Fruit fly (Drosophila melanogaster): ENCODE data around the gene CG32486.

Gene CG32486

DNA sequence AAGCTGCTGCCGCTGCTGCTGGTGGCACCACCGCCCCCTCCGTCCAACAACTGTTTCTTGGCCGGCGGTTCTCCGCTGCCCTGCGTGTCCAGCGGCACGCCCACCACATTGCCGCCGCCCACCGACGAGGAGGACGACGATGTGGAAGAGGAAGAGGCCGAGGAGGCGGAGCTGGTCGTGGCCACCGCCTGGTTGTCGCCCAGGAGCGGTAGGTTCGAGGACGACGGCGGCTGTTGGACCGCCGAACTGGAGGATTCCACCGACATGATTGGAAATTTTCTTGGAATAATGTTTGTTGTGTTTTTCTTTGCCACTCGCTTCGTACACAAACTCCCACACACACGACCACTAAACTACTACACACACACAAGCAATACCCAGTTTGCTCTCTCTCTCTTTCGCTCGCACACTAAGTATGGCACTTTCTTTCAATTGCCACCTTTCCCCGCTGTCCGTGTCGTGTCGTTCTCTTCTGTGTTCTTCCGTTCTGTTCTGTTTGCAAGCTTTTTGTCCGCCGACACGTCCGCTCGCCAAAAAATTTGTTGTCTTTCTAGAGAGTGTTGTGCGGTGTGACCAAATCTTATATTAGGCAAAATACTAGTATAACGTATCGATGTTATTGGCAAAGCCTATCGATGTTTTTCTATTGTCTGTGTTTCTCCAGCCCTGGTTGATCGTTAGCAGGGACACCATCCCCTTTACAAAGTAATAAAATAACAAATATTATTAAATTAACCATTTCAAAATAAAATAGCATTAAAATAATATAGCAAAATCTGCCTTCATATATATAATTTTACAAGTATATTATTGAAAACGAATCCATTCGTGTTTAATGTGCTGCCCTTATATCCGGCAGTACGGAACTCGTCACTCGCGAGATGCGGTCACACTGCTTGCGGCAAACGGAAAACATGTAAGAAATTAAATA lies at the start of gene CG32486, which contains the start of gene PAN3:
CG32486 (minus strand) TSS at position 566 of the 931 bp plus-strand sequence.
PAN3 (plus strand) TSS at position 860 of the 931 bp plus-strand sequence.
- TF ChIP-seq noc (tag; optimal IDR thresholded peaks at IDR 0.05), result peak; percentile 35

DNA sequence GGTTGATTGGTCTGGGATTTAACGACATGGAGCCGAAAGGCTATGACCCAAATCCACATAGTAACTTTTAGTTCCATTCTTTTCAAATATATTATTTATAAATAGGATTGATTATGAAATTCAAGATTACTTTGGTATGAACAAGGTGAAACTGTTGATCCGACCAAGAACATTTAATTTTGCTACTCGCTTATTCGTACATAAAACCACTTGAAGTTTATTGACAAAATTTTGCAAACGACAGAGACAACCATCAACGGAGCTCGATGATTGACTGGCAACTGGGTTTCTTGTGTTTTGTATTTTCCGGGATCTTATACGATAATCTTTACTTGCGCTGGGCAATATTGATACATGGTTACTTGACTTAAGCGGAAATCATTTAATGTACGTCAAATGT lies 43.7 kb upstream of the CG32486 start, which contains the start of gene CG45067:
CG45067 (minus strand) TSS at position 101 of the 400 bp plus-strand sequence.
- TF ChIP-seq noc (tag; optimal IDR thresholded peaks at IDR 0.05), result no peak

DNA sequence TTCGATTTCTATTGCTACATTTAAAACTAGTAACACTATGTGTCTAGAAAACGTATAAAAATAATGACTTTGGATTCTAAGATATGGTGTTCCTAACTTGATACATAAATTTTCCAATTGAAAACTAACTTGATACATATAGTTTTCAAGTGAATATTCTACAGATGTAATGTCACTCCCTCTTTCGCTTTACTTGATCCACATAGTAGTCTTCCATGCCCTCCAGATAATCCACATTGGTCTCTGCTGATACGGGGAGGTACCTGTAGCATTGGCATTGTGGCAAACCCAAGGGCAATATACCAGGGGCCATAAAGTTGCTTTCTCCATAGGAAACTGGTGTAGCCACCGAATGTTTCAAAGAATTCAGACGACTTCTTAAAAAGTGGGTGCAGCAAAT lies 40.5 kb upstream of the CG32486 start, which contains the start of gene CG45066:
CG45066 (minus strand) TSS at position 101 of the 400 bp plus-strand sequence.
- TF ChIP-seq noc (tag; optimal IDR thresholded peaks at IDR 0.05), result no peak

DNA sequence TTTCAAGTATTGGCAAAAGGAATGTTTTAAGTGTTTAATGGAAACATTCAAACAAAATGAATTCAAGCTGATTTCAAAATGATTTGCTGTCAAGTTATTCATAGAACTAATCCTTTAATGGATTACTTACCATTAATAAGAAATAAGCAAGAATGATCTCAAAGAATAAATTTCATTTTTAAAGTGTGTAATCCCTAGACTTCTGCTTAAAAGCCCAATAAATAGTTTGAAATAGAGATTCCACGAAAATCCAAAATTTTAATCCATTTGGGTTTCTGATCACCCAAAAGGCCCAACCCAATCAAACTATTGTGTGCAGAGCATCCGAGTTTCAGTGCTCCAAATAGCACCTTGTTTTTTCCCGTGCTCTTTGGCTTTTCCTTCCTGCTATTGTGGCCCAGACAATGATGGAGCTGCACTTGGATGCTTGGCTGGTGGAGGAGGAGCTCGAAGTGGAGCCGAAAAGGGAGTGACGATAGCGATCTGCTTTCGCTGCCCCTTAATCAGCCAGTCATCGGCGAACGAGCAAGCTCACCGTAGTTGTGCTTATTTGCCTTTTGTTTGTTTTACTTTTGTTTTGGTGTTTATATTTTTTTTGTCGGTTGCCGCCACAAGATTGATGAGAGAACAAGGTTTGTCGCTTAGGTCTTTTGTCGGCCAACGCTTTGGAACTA lies 38.9 kb upstream of the CG32486 start:
- no peak for TF ChIP-seq noc (tag; optimal IDR thresholded peaks at IDR 0.05)

DNA sequence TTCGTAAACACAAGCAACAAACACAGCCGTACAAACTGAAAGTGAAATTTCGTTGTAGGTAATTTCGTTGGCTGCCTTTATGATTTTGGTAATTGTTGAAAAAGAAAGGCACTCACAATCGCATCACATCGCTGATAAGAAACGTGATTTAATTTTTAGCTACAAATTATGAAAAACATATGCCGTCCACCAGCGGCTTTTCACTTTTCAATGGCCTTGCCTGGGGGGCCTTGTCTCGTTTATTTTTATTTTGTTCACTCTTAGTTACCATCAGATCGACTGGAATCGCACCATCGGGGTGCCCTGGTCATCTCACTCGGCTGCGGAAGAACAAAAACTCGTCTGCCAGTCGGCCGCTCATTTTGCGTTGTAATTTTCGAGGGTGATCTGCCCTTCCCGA lies 38.3 kb upstream of the CG32486 start:
- no peak for TF ChIP-seq noc (tag; optimal IDR thresholded peaks at IDR 0.05)

DNA sequence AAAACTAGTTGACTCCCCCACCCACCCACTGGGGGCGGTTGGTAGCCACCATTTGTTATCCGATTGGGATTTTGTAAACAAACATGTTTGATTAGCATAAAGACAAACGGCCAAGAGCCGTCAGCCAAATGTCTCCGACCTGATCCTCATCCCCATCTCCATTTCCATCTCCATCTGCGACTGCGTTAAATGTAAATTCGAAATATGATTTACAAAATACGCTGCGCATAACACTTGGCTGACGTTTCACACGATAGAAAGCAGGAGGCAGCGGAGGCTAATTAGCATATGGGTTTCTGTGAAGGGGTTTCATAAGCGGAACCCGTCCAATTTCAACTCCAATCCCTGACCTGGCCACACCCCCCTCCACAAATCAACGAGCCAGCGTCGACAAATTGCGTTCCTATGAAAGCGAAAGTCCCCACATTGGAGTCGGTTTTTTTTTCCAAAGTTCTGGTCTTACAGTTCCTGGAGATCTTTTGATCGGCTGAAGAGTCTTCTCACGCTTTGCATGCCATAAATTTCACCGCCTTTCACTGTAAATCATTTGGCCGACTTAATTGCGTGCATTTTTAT lies 37.5 kb upstream of the CG32486 start:
- TF ChIP-seq noc (tag; optimal IDR thresholded peaks at IDR 0.05), result no peak

DNA sequence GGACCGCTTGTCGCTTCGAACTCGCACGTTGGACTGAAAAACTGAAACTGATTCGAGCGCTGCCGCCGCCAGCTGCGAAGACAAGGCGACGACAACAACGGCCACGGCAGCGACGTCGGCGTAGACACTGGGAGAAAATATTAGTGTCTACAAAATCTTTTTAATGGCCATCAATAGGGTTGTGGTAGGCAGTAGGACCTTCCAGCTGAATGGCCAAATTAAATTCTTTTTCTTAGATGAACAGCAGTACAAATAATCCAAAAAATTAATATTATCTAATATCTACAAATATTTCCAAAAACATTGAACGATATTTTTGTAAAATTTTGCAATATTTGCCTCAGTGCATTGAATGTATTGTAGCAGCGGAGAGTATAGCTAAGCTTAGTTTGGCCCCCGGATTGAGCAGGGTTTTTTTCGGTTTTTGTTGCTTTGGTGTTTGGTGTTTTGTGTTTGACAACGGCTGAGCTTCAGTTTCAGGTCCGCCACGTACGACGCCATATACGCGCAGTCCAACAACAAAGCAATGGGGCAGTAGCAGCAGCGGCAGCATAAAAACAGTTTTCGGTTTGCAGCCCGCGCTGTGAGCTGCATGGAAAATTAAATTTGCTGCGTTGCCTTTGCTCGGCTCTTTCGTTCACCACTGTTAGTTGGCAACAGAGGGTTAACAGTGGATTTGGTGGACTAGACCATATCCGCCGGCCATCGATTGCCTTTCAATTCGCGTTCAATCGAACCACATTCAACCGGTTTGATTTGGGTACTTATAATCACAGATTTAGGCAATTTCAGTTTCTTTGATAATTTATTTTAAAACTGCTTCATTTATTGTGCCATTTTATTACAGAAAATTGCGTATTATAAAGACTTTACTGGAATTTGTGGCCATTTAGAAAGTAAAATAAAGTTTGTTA lies 36.5 kb upstream of the CG32486 start, which contains the start of gene Cht7:
Cht7 (minus strand) TSS at position 51 of the 914 bp plus-strand sequence.
- TF ChIP-seq noc (tag; optimal IDR thresholded peaks at IDR 0.05), result peak; percentile 79

DNA sequence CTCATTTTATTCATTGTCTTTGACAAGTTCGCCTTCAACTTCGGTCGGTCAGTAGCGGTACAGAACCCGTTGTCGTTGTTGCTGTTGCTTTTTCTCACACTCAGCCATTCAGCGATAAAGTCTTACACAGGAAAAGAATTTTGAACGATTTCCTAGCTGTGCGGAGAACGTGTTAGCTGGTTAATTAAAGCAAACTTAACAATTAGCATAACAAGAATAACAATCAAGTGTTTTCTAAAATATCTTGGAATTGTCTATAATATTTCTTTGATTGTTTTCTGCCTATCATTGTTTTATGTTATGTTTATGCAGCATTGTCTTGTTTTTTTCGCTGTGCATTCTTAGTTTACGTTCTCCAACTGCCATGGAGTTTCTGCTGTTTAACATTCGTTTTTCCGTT lies 35.5 kb upstream of the CG32486 start:
- no peak for TF ChIP-seq noc (tag; optimal IDR thresholded peaks at IDR 0.05)

DNA sequence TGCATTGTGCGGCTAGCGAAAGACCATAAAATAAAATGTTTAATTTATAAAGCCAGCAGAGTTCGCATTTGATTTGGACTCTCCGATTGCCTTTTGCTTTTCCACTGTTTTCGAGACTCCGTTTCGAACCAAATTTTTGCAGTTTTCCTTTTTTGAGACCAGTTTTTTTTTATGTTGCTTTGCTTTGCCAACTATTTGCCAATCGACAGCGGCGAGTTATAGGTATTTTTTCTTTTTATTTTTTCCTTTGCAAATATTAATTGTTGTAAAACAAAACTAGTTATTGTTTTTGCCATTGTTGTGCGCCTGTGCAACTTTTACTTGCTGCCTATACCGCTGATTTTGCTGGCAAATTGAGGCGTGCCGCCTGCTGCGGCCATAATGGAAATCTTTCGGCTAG lies 34.9 kb upstream of the CG32486 start:
- no peak for TF ChIP-seq noc (tag; optimal IDR thresholded peaks at IDR 0.05)

DNA sequence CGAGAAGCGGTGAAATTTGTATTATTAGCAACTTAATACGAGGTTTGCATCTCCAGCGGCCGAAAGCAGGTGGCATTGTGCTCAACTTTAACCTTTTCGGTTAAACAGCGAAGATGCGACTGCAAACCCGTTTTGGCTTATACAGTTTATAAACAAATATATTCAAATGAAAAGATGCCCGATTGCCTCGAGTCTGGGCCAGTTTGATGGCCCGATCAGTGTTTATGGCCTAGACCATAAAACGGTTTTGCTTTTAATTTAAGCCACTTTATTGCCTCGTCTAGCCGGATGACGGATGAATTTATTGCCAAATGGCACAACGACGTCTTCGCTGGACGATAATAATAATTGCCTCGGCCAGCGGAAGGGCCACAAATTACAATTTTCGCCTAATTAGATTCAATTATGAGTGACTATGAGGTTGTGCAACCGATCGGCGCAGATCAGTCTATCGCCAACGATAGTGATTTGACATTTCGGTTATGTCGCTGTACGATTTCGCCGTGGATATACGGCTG lies 31.9 kb upstream of the CG32486 start:
- no peak for TF ChIP-seq noc (tag; optimal IDR thresholded peaks at IDR 0.05)

DNA sequence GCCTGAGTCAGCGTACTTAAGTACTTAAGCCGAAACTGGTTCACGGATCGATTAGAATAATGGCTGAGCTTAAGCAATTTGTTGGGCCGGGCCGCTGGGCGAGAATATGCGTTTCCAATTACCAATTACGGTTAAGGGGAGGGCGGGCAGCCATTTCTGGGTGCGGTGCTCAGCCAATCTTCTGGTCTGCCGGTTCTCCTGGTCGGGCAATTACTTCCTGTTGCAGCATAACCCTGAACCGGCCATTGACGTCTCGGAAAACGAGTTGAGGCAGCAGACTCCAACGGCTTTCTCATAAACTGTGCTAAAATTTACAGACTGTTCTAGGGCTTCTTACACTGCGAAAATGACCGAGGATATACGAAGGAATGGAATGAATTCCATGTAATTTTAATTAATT lies 30.5 kb upstream of the CG32486 start:
- TF ChIP-seq noc (tag; optimal IDR thresholded peaks at IDR 0.05), result no peak

DNA sequence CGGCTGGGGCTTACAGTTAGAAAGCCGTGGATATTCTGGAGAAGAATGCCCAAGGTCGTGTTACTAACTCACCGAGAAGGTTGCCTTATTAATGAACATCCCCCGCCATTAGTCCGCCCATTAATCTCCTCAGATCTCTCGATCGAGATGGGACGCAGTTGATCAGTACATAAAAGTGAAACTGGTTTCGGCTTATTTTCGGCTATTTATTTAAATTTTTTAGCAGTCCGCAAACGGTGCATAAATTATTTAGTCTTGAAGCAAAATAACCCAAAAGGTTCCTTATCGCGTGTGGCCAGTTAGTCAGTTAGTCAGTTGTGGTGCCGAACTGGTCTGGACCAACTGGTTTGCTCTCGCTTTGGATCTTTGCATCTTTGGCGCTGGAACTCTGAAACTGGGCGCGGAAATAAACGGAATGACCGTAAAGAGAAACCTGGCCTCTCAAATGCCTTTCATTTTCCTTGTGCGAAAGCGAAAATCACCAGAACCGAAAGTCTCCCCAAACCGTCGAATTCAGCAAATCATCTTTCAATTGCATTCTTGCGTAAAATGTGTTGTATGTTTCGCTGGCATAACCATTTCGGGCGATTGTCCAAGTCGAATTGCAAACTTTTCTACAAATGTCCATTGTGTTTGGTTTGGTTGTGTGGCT lies 28.3 kb upstream of the CG32486 start:
- TF ChIP-seq noc (tag; optimal IDR thresholded peaks at IDR 0.05), result no peak

DNA sequence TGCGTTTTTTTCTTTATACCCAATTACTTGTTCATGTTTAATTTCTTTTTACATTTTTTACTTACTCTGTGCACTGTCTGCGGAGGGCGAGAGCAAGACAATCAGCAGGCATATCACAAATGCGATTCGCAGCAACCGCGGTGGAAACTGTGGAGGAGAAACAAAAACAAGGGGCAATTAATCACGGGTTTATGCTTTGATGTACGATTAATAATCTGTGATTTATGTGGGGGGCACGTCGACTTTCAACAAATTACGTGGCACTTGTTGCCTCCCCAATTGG lies 26.9 kb upstream of the CG32486 start:
- TF ChIP-seq noc (tag; optimal IDR thresholded peaks at IDR 0.05), result no peak

DNA sequence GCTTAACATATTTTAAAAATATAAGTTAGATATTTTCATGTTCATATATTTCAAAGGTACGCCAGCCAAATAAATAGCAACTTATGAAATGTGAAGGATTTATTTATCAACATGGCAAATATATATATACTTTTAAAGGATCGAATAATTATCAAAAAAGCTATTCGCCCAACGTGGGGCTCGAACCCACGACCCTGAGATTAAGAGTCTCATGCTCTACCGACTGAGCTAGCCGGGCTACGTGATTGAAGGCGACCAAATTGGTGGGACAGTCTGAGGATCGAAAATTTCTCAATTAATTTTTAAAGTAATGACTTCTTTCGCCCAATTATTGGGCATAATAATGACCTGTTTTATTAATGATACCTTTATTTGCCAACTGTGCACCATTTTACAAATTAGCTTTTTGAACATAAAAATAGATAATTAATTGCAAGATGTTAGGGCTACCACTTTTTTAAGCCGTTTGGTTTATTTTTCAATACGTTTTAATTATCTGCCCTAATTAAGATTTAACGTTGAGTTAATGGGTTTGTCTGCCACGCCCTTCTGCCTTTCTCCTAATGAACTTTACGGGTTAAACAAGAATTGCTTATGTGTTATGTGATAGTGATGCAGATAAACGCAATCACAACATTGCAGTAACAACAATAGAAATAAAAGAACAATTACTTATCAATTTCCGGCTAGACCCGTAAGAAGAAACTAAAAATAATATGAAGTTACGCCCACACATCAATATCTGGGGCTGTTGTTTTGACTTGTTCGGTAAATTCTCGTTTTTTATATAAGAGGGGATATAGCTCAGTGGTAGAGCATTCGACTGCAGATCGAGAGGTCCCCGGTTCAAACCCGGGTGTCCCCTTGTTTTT lies 26.3 kb upstream of the CG32486 start:
- TF ChIP-seq noc (tag; optimal IDR thresholded peaks at IDR 0.05), result no peak
